Worm (Caenorhabditis elegans) whole organism, young adult: ENCODE results near the gene lcmt-1.

ENCODE experiments used
- D2030.7 ChIP-seq: fragments of 200-800 bp; sonication (Bioruptor generic); IDR thresholded peaks from 2 replicates; pipeline ENCODE4 v1.3.6; 2022; ENCODE audit warnings: missing genetic modification reagents, missing genetic modification characterization, missing compliant biosample characterization
- Y53G8AR.9 ChIP-seq: fragments of 200-800 bp; sonication (Bioruptor generic); conservative IDR thresholded peaks from 2 replicates; pipeline ENCODE4 v1.3.6; 2022; ENCODE audit warnings: missing genetic modification reagents, missing genetic modification characterization, missing compliant biosample characterization
- egl-44 ChIP-seq: fragments of 200-800 bp; sonication (Bioruptor generic); IDR thresholded peaks from 2 replicates; pipeline ENCODE4 v1.3.6; 2022; ENCODE audit warnings: missing genetic modification reagents, missing genetic modification characterization, missing compliant biosample characterization
- fkh-3 ChIP-seq: sonication (generic microtip); optimal IDR thresholded peaks from 2 replicates; lab custom pipeline; 2016; ENCODE audit warnings: mild to moderate bottlenecking, missing genetic modification characterization, missing compliant biosample characterization
- pha-4 ChIP-seq: fragments of 150-350 bp; sonication (generic microtip); optimal IDR thresholded peaks from 2 replicates; lab custom pipeline; 2014; ENCODE audit warnings: missing biosample characterization, missing genetic modification reagents, missing genetic modification characterization
- snpc-4 ChIP-seq, 5 experiments: fragments of 150-350 bp in 1 of 5; sonication (generic microtip) in 4 of 5; optimal IDR thresholded peaks; 2 replicates each; lab custom pipeline; 2014 to 2018; ENCODE audit warnings: missing genetic modification characterization in 5 of 5, missing biosample characterization in 3 of 5, antibody characterized with exemption in 2 of 5, mild to moderate bottlenecking in 2 of 5, missing compliant biosample characterization in 2 of 5, missing genotype in 2 of 5, moderate library complexity in 2 of 5, missing genetic modification reagents in 1 of 5
- zim-3 ChIP-seq: sonication (generic microtip); optimal IDR thresholded peaks from 2 replicates; lab custom pipeline; 2017; ENCODE audit warnings: mild to moderate bottlenecking, missing genetic modification characterization, moderate library complexity, missing compliant biosample characterization

DNA sequence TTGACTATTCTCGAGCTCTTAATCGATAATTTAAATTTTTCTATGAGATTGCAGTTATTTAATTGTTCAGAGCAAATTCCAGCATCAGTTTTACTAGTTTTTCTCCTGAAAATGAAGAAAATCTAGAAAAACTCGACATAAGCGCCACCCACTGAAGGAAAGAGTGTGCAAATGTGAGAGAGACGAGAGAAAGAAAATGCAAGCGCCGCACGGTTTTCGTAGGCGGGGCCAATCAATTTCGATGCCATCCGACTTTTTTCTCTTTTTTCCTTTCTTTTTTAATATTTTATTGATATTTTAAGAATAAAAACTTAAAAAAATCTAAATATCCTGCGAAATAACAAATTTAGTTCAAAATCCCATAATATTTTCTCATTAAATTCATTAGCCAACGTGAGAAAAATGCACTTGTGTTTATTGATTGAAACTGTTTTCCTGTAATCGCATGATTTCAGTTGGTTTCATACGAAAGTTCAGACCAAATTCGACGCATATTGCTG lies 10.7 kb upstream of the lcmt-1 start, which contains the start of gene cdk-12:
- TF ChIP-seq D2030.7 (no peak), zim-3 (no peak), Y53G8AR.9 (GFP tag; lab: Robert Waterston, UW) (no peak), fkh-3 (no peak), egl-44 (GFP tag; lab: Robert Waterston, UW) (no peak), snpc-4 (GFP tag; optimal IDR thresholded peaks at IDR 0.05; lab: Kevin White, UChicago) (no peak), snpc-4 (tag; optimal IDR thresholded peaks at IDR 0.05; lab: Kevin White, UChicago) (no peak), pha-4 (no peak)
